Fruit fly (Drosophila melanogaster): ENCODE measurements around the gene CG13855.

The CG13855 gene

dm6 chr3R:22411879-22412587 lies 6.3 kb downstream of the CG13855 start:
- peak; percentile 59 for TF ChIP-seq rgr (GFP tag; optimal IDR thresholded peaks at IDR 0.05)
- peak; percentile 59 for TF ChIP-seq OdsH (GFP tag; optimal IDR thresholded peaks at IDR 0.05)
- peak; percentile 57 for TF ChIP-seq h (GFP tag; optimal IDR thresholded peaks at IDR 0.05)
- TF ChIP-seq Rel (GFP tag; optimal IDR thresholded peaks at IDR 0.05) = no peak
- TF ChIP-seq Rel (tag; optimal IDR thresholded peaks at IDR 0.05) = peak; percentile 33
- TF ChIP-seq Vsx2 (GFP tag; optimal IDR thresholded peaks at IDR 0.05; ENCODE audit: partially characterized antibody) = no peak
- TF ChIP-seq fru (GFP tag; optimal IDR thresholded peaks at IDR 0.05) = peak; percentile 43
- TF ChIP-seq jim (GFP tag; optimal IDR thresholded peaks at IDR 0.05) = no peak
- TF ChIP-seq tai (GFP tag; optimal IDR thresholded peaks at IDR 0.05) = no peak
- peak in 1 of 2 experiments; percentile 12 for TF ChIP-seq foxo (GFP tag; optimal IDR thresholded peaks at IDR 0.05)
- TF ChIP-seq Hnf4 (GFP tag; optimal IDR thresholded peaks at IDR 0.05) = peak; percentile 58
- TF ChIP-seq lola (GFP tag; optimal IDR thresholded peaks at IDR 0.05) = no peak
- peak; percentile 91 for TF ChIP-seq Hr83 (GFP tag; optimal IDR thresholded peaks at IDR 0.05; ENCODE audit: poor library complexity, severe bottlenecking)
- peak; percentile 23 for TF ChIP-seq sage (GFP tag; optimal IDR thresholded peaks at IDR 0.05)
- TF ChIP-seq br (GFP tag; optimal IDR thresholded peaks at IDR 0.05) = peak; percentile 49
- peak; percentile 34 for TF ChIP-seq Sp1 (GFP tag; optimal IDR thresholded peaks at IDR 0.05)

DNA sequence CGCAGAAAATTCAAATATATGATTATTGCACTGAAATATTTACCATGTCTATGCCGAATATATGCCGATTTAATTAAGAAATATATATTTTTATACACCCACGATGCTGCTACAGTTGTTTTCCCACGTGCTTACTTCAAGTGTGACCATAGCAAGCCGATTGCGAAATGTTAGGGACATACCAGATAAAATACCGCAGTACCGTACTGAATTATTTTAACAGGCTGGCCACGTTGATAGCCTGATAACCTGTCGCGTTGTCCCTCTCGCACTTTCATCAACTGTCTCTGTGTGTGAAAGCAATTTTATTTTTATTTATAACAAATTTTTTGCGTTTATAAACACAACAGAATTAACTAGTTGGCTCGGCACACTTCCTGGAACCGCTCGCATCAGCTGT lies 15.2 kb downstream of the CG13855 start, which contains the start of the genes Nop56 and mats:
Gene Nop56, minus strand, starts transcription at position 158 of the 400 bp plus-strand sequence.
Gene mats, plus strand, starts transcription at position 251 of the 400 bp plus-strand sequence.
- no peak for TF ChIP-seq HLH106 (tag; optimal IDR thresholded peaks at IDR 0.05)
- no peak for TF ChIP-seq fru (GFP tag; optimal IDR thresholded peaks at IDR 0.05)
- TF ChIP-seq Vsx2 (GFP tag; optimal IDR thresholded peaks at IDR 0.05; ENCODE audit: partially characterized antibody) = peak; percentile 55
- no peak for TF ChIP-seq OdsH (GFP tag; optimal IDR thresholded peaks at IDR 0.05)
- TF ChIP-seq CrebA (GFP tag; optimal IDR thresholded peaks at IDR 0.05; ENCODE audit: borderline replicate concordance) = no peak
- no peak for TF ChIP-seq usp (GFP tag; optimal IDR thresholded peaks at IDR 0.05)
- TF ChIP-seq Mio (GFP tag; optimal IDR thresholded peaks at IDR 0.05) = no peak
- peak; percentile 31 for TF ChIP-seq sage (GFP tag; optimal IDR thresholded peaks at IDR 0.05)
- TF ChIP-seq Hnf4 (GFP tag; optimal IDR thresholded peaks at IDR 0.05) = no peak
- TF ChIP-seq psq (GFP tag; optimal IDR thresholded peaks at IDR 0.05) = no peak
- peak; percentile 55 for TF ChIP-seq rgr (GFP tag; optimal IDR thresholded peaks at IDR 0.05)
- no peak for TF ChIP-seq N (GFP tag; optimal IDR thresholded peaks at IDR 0.05)
- TF ChIP-seq Hr78 (GFP tag; optimal IDR thresholded peaks at IDR 0.05) = no peak
- TF ChIP-seq Abd-B (GFP tag; optimal IDR thresholded peaks at IDR 0.05) = no peak
- TF ChIP-seq Hr83 (GFP tag; optimal IDR thresholded peaks at IDR 0.05; ENCODE audit: poor library complexity, severe bottlenecking) = no peak
- no peak for TF ChIP-seq Jra (GFP tag; optimal IDR thresholded peaks at IDR 0.05)
- peak; percentile 51 for TF ChIP-seq h (GFP tag; optimal IDR thresholded peaks at IDR 0.05)
- peak; percentile 7 for TF ChIP-seq Sp1 (GFP tag; optimal IDR thresholded peaks at IDR 0.05)
- no peak for TF ChIP-seq CG9705 (GFP tag; optimal IDR thresholded peaks at IDR 0.05)
- TF ChIP-seq ey (GFP tag; optimal IDR thresholded peaks at IDR 0.05) = no peak
- no peak for TF ChIP-seq CG32264 (GFP tag; optimal IDR thresholded peaks at IDR 0.05)
- TF ChIP-seq foxo (GFP tag; optimal IDR thresholded peaks at IDR 0.05) = no peak
- TF ChIP-seq lola (GFP tag; optimal IDR thresholded peaks at IDR 0.05) = no peak
- no peak for TF ChIP-seq dsf (GFP tag; optimal IDR thresholded peaks at IDR 0.05; ENCODE audit: borderline replicate concordance)
- no peak for TF ChIP-seq Rel (GFP tag; optimal IDR thresholded peaks at IDR 0.05)
- peak; percentile 42 for TF ChIP-seq Rel (tag; optimal IDR thresholded peaks at IDR 0.05)
- no peak for TF ChIP-seq brk (GFP tag; optimal IDR thresholded peaks at IDR 0.05)
- no peak for TF ChIP-seq tai (GFP tag; optimal IDR thresholded peaks at IDR 0.05)
- peak; percentile 79 for TF ChIP-seq Myc (optimal IDR thresholded peaks at IDR 0.05)
- peak; percentile 15 for TF ChIP-seq Dif (GFP tag; optimal IDR thresholded peaks at IDR 0.05; ENCODE audit: partially characterized antibody)
- no peak for TF ChIP-seq sv (GFP tag; optimal IDR thresholded peaks at IDR 0.05)
- no peak for TF ChIP-seq woc (GFP tag; optimal IDR thresholded peaks at IDR 0.05)
- TF ChIP-seq Dfd (GFP tag; optimal IDR thresholded peaks at IDR 0.05) = no peak
- TF ChIP-seq jim (GFP tag; optimal IDR thresholded peaks at IDR 0.05) = no peak
- no peak for TF ChIP-seq dmrt93B (GFP tag; optimal IDR thresholded peaks at IDR 0.05)
- TF ChIP-seq dl (GFP tag; optimal IDR thresholded peaks at IDR 0.05; ENCODE audit: insufficient read depth in 1 of 2, partially characterized antibody in 2 of 2) = no peak
- TF ChIP-seq GATAd (GFP tag; optimal IDR thresholded peaks at IDR 0.05) = no peak
- TF ChIP-seq br (GFP tag; optimal IDR thresholded peaks at IDR 0.05) = peak; percentile 22
- no peak for TF ChIP-seq pan (optimal IDR thresholded peaks at IDR 0.05)
